Worm (Caenorhabditis elegans): ENCODE results near the gene srxa-12.

Gene srxa-12

ce11 chrV:13907557-13908104 is 18.9 kb upstream of the srxa-12 start:
- no peak for TF ChIP-seq unc-62 (GFP tag; optimal IDR thresholded peaks at IDR 0.05)

ce11 chrV:13908120-13908915 is 18.2 kb upstream of the srxa-12 start:
- no peak for TF ChIP-seq unc-62 (GFP tag; optimal IDR thresholded peaks at IDR 0.05)

ce11 chrV:13908916-13909176 is 17.7 kb upstream of the srxa-12 start, which contains the start of gene C06B3.6:
Gene C06B3.6 (minus strand): TSS chrV:13908967.
- no peak for TF ChIP-seq unc-62 (GFP tag; optimal IDR thresholded peaks at IDR 0.05)

ce11 chrV:13909400-13909799 is 17.1 kb upstream of the srxa-12 start, which contains the start of gene C06B3.7:
Gene C06B3.7 (plus strand): TSS chrV:13909686.
- TF ChIP-seq unc-62 (GFP tag; optimal IDR thresholded peaks at IDR 0.05), result no peak

ce11 chrV:13915390-13915789 is 11.1 kb upstream of the srxa-12 start, which contains the start of gene gcy-32:
Gene gcy-32 (minus strand): TSS chrV:13915490.
- no peak for TF ChIP-seq unc-62 (GFP tag; optimal IDR thresholded peaks at IDR 0.05)

ce11 chrV:13916196-13916595 is 10.3 kb upstream of the srxa-12 start, which contains the start of gene str-252:
Gene str-252 (plus strand): TSS chrV:13916496.
- no peak for TF ChIP-seq unc-62 (GFP tag; optimal IDR thresholded peaks at IDR 0.05)

ce11 chrV:13918341-13918740 is 8.2 kb upstream of the srxa-12 start, which contains the start of gene str-250:
Gene str-250 (plus strand): TSS chrV:13918641.
- TF ChIP-seq unc-62 (GFP tag; optimal IDR thresholded peaks at IDR 0.05), result no peak

ce11 chrV:13920730-13921129 is 5.8 kb upstream of the srxa-12 start, which contains the start of gene srx-42:
Gene srx-42 (plus strand): TSS chrV:13921030.
- no peak for TF ChIP-seq unc-62 (GFP tag; optimal IDR thresholded peaks at IDR 0.05)

- no peak for TF ChIP-seq unc-62 (GFP tag; optimal IDR thresholded peaks at IDR 0.05)
These were observed 2.6 kb upstream of the srxa-12 start, which contains the start of gene srxa-11 for ce11 chrV:13923851-13924250. Gene srxa-11 (plus strand): TSS chrV:13924151.

- no peak for TF ChIP-seq unc-62 (GFP tag; optimal IDR thresholded peaks at IDR 0.05)
These were observed 3.0 kb downstream of the srxa-12 start, which contains the start of gene srxa-13 for ce11 chrV:13929503-13929902. Gene srxa-13 (plus strand): TSS chrV:13929803.

ce11 chrV:13931225-13931624 is 4.7 kb downstream of the srxa-12 start, which contains the start of gene C06B3.16:
Gene C06B3.16 (plus strand): TSS chrV:13931525.
- no peak for TF ChIP-seq unc-62 (GFP tag; optimal IDR thresholded peaks at IDR 0.05)

- no peak for TF ChIP-seq unc-62 (GFP tag; optimal IDR thresholded peaks at IDR 0.05)
These were observed 5.5 kb downstream of the srxa-12 start for ce11 chrV:13931952-13932351.

- no peak for TF ChIP-seq unc-62 (GFP tag; optimal IDR thresholded peaks at IDR 0.05)
These were observed 8.0 kb downstream of the srxa-12 start, which contains the start of gene R10D12.1 for ce11 chrV:13934545-13934944. Gene R10D12.1 (minus strand): TSS chrV:13934645.

- TF ChIP-seq unc-62 (GFP tag; optimal IDR thresholded peaks at IDR 0.05), result no peak
These were observed 8.9 kb downstream of the srxa-12 start for ce11 chrV:13935423-13935822.

ce11 chrV:13936052-13936451 is 9.6 kb downstream of the srxa-12 start:
- no peak for TF ChIP-seq unc-62 (GFP tag; optimal IDR thresholded peaks at IDR 0.05)

ce11 chrV:13936850-13937249 is 10.4 kb downstream of the srxa-12 start, which contains the start of gene srw-145:
Gene srw-145 (plus strand): TSS chrV:13937150.
- no peak for TF ChIP-seq unc-62 (GFP tag; optimal IDR thresholded peaks at IDR 0.05)

- TF ChIP-seq unc-62 (GFP tag; optimal IDR thresholded peaks at IDR 0.05), result no peak
These were observed 15.6 kb downstream of the srxa-12 start, which contains the start of gene dpr-1 for ce11 chrV:13942082-13942481. Gene dpr-1 (minus strand): TSS chrV:13942182.
